Worm (Caenorhabditis elegans) whole organism, late embryonic: ENCODE results near the gene shl-1.

Source experiments
- ceh-19 ChIP-seq: fragments of 200-800 bp; sonication (Bioruptor generic); optimal IDR thresholded peaks from 2 replicates; lab custom pipeline; 2018; ENCODE audit warnings: mild to moderate bottlenecking, missing genetic modification characterization, missing compliant biosample characterization
- ceh-30 ChIP-seq: fragments of 150-350 bp; optimal IDR thresholded peaks from 2 replicates; lab custom pipeline; 2014; ENCODE audit warnings: missing biosample characterization, missing genetic modification characterization
- dve-1 ChIP-seq: sonication (generic microtip); optimal IDR thresholded peaks from 2 replicates; lab custom pipeline; 2017; ENCODE audit warnings: antibody characterized with exemption, mild to moderate bottlenecking, missing genetic modification characterization, missing compliant biosample characterization
- elt-2 ChIP-seq: sonication (generic microtip); optimal IDR thresholded peaks from 2 replicates; lab custom pipeline; 2016; ENCODE audit warnings: missing genetic modification reagents, missing genetic modification characterization, missing compliant biosample characterization
- fkh-10 ChIP-seq: fragments of 150-350 bp; optimal IDR thresholded peaks from 2 replicates; lab custom pipeline; 2014; ENCODE audit warnings: missing biosample characterization, missing genetic modification reagents, missing genetic modification characterization
- hlh-13 ChIP-seq: fragments of 200-800 bp; sonication (Bioruptor generic); optimal IDR thresholded peaks from 2 replicates; lab custom pipeline; 2018; ENCODE audit warnings: mild to moderate bottlenecking, missing genetic modification characterization, missing compliant biosample characterization
- lim-6 ChIP-seq: sonication (generic microtip); optimal IDR thresholded peaks from 2 replicates; lab custom pipeline; 2016; ENCODE audit warnings: missing genetic modification characterization, missing compliant biosample characterization
- sox-4 ChIP-seq: sonication (generic microtip); optimal IDR thresholded peaks from 2 replicates; lab custom pipeline; 2017; ENCODE audit warnings: mild to moderate bottlenecking, missing genetic modification characterization, inconsistent platforms, missing compliant biosample characterization

DNA sequence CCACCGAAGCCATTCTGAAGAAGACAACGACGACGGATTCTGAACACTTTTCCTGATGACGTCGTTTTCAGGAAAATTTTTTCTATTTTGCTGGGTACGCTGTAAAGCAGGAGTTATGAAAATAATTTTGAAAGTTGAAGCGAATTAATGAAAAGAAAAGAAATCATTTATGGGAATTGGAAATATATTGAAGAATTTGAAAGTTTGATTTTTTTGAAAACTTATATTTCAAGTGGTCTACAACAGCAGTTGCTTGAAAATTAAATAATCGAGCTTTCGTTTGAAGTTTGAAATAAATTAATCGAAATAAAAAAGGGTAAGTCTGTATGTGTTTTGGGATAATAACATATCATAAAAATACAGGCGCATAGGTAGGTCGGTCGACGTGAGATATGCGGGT, at the start of gene shl-1:
- TF ChIP-seq sox-4 (no peak), ceh-19 (GFP tag; lab: Kevin White, UChicago) (no peak), dve-1 (no peak), lim-6 (no peak), elt-2 (tag; lab: Kevin White, UChicago) (no peak), ceh-30 (tag; lab: Kevin White, UChicago) (no peak), hlh-13 (GFP tag; lab: Kevin White, UChicago) (no peak), fkh-10 (GFP tag; lab: Kevin White, UChicago) (no peak)
